Worm (Caenorhabditis elegans) whole organism, L4 larva: ENCODE data around the gene lmtr-3.

Experiments
- F37D6.2 ChIP-seq: sonication (generic microtip); optimal IDR thresholded peaks from 2 replicates; lab custom pipeline; 2016; ENCODE audit warnings: mild to moderate bottlenecking, missing genetic modification characterization, missing compliant biosample characterization
- R02D3.7 ChIP-seq: fragments of 150-350 bp; sonication (generic microtip); optimal IDR thresholded peaks from 3 replicates; lab custom pipeline; 2014; ENCODE audit warnings: missing biosample characterization, missing genetic modification characterization
- T20F7.1 ChIP-seq: fragments of 200-800 bp; sonication (Bioruptor generic); optimal IDR thresholded peaks from 2 replicates; lab custom pipeline; 2018; ENCODE audit warnings: mild to moderate bottlenecking, missing genetic modification characterization, missing compliant biosample characterization
- T26A8.4 ChIP-seq: fragments of 200-800 bp; sonication (Bioruptor generic); IDR thresholded peaks from 2 replicates; pipeline ENCODE4 v1.3.6; 2022; ENCODE audit warnings: missing genetic modification characterization, missing compliant biosample characterization
- Y105C5A.15 ChIP-seq: fragments of 200-800 bp; sonication (Bioruptor generic); IDR thresholded peaks from 2 replicates; pipeline ENCODE4 v1.3.6; 2022; ENCODE audit warnings: missing genetic modification characterization, missing compliant biosample characterization
- Y48G9A.11 ChIP-seq: fragments of 200-800 bp; sonication (Bioruptor generic); IDR thresholded peaks from 2 replicates; pipeline ENCODE4 v1.3.6; 2022; ENCODE audit warnings: missing genetic modification reagents, missing genetic modification characterization, missing compliant biosample characterization
- Y75B8A.6 ChIP-seq: fragments of 200-800 bp; sonication (Bioruptor generic); IDR thresholded peaks from 2 replicates; pipeline ENCODE4 v1.3.6; 2022; ENCODE audit warnings: missing genetic modification reagents, missing genetic modification characterization, missing compliant biosample characterization
- aha-1 ChIP-seq: fragments of 150-350 bp; peaks from one replicate; lab custom pipeline; 2014; ENCODE audit warnings: missing biosample characterization, missing genetic modification characterization
- aly-2 ChIP-seq: sonication (generic microtip); optimal IDR thresholded peaks from 2 replicates; lab custom pipeline; 2018; ENCODE audit warnings: missing biosample characterization, missing genetic modification characterization
- ama-1 ChIP-seq: fragments of 150-350 bp; optimal IDR thresholded peaks from 2 replicates; lab custom pipeline; 2014; ENCODE audit warnings: inconsistent platforms, mixed read lengths
- ceh-20 ChIP-seq: fragments of 200-800 bp; sonication (Bioruptor generic); IDR thresholded peaks from 2 replicates; pipeline ENCODE4 v1.3.6; 2022; ENCODE audit warnings: missing genetic modification reagents, missing genetic modification characterization, missing compliant biosample characterization
- ceh-32 ChIP-seq: sonication (generic microtip); optimal IDR thresholded peaks from 2 replicates; lab custom pipeline; 2016; ENCODE audit warnings: mild to moderate bottlenecking, missing genetic modification characterization, missing compliant biosample characterization; ENCODE audit not compliant: poor library complexity
- ces-1 ChIP-seq: fragments of 150-350 bp; sonication (generic microtip); optimal IDR thresholded peaks from 4 replicates; lab custom pipeline; 2014; ENCODE audit warnings: missing biosample characterization, missing genetic modification reagents, missing genetic modification characterization
- cey-2 ChIP-seq: sonication (generic microtip); optimal IDR thresholded peaks from 3 replicates; lab custom pipeline; 2017; ENCODE audit warnings: missing genetic modification characterization, mild to moderate bottlenecking, missing compliant biosample characterization, antibody characterized with exemption, borderline replicate concordance; ENCODE audit not compliant: insufficient read depth
- ctbp-1 ChIP-seq: fragments of 200-800 bp; sonication (Bioruptor generic); IDR thresholded peaks from 2 replicates; pipeline ENCODE4 v1.3.6; 2022; ENCODE audit warnings: missing genetic modification reagents, missing genetic modification characterization, missing compliant biosample characterization
- daf-12 ChIP-seq: fragments of 150-350 bp; optimal IDR thresholded peaks from 2 replicates; lab custom pipeline; 2014; ENCODE audit warnings: missing biosample characterization, missing genetic modification reagents, missing genetic modification characterization
- daf-19 ChIP-seq: fragments of 200-800 bp; sonication (Bioruptor generic); conservative IDR thresholded peaks from 2 replicates; pipeline ENCODE4 v1.3.6; 2022; ENCODE audit warnings: missing genetic modification characterization, missing compliant biosample characterization
- daf-8 ChIP-seq: fragments of 200-800 bp; sonication (Bioruptor generic); IDR thresholded peaks from 2 replicates; pipeline ENCODE4 v1.3.6; 2022; ENCODE audit warnings: missing genetic modification characterization, missing compliant biosample characterization
- dmd-6 ChIP-seq: fragments of 200-800 bp; sonication (Bioruptor generic); IDR thresholded peaks from 2 replicates; pipeline ENCODE4 v1.3.6; 2022; ENCODE audit warnings: missing genetic modification reagents, missing genetic modification characterization, missing compliant biosample characterization
- dmd-8 ChIP-seq: fragments of 200-800 bp; sonication (Bioruptor generic); IDR thresholded peaks from 2 replicates; pipeline ENCODE4 v1.3.6; 2022; ENCODE audit warnings: missing genetic modification characterization, missing compliant biosample characterization
- duxl-1 ChIP-seq: sonication (generic microtip); optimal IDR thresholded peaks from 2 replicates; lab custom pipeline; 2016; ENCODE audit warnings: mild to moderate bottlenecking, missing genetic modification characterization, moderate library complexity, missing compliant biosample characterization; ENCODE audit not compliant: poor library complexity
- egl-43 ChIP-seq: fragments of 200-800 bp; sonication (Bioruptor generic); IDR thresholded peaks from 2 replicates; pipeline ENCODE4 v1.3.6; 2022; ENCODE audit warnings: missing genetic modification reagents, missing genetic modification characterization, missing compliant biosample characterization
- hlh-11 ChIP-seq: fragments of 200-800 bp; sonication (Bioruptor generic); optimal IDR thresholded peaks from 2 replicates; lab custom pipeline; 2018; ENCODE audit warnings: mild to moderate bottlenecking, missing genetic modification characterization, missing compliant biosample characterization
- hlh-30 ChIP-seq: sonication (generic microtip); optimal IDR thresholded peaks from 2 replicates; lab custom pipeline; 2017; ENCODE audit warnings: antibody characterized with exemption, mild to moderate bottlenecking, missing genetic modification characterization, missing compliant biosample characterization; ENCODE audit not compliant: insufficient read depth
- hmg-1.1 ChIP-seq: fragments of 200-800 bp; sonication (Bioruptor generic); IDR thresholded peaks from 2 replicates; pipeline ENCODE4 v1.3.6; 2022; ENCODE audit warnings: missing genetic modification reagents, missing genetic modification characterization, missing compliant biosample characterization
- lin-15B ChIP-seq: fragments of 150-350 bp; sonication (generic microtip); optimal IDR thresholded peaks from 3 replicates; lab custom pipeline; 2014; ENCODE audit warnings: missing biosample characterization, missing genetic modification characterization
- madf-5 ChIP-seq, 2 experiments: fragments of 200-800 bp; sonication (Bioruptor generic); IDR thresholded peaks; 2 replicates each; pipeline ENCODE4 v1.3.6; 2022; ENCODE audit warnings: missing compliant biosample characterization in 2 of 2, missing genetic modification characterization in 2 of 2
- mdl-1 ChIP-seq, 2 experiments: fragments of 150-350 bp in 1 of 2; sonication (generic microtip) in 1 of 2; optimal IDR thresholded peaks; 2 replicates each; lab custom pipeline; 2014 to 2017; ENCODE audit warnings: missing biosample characterization in 2 of 2, missing genetic modification characterization in 2 of 2
- mdt-29 ChIP-seq: fragments of 200-800 bp; sonication (Bioruptor generic); IDR thresholded peaks from 2 replicates; pipeline ENCODE4 v1.3.6; 2022; ENCODE audit warnings: missing genetic modification reagents, missing genetic modification characterization, missing compliant biosample characterization
- mep-1 ChIP-seq: fragments of 150-350 bp; sonication (generic microtip); optimal IDR thresholded peaks from 3 replicates; lab custom pipeline; 2014; ENCODE audit warnings: missing biosample characterization, missing genetic modification characterization
- mxl-2 ChIP-seq: fragments of 200-800 bp; sonication (Bioruptor generic); conservative IDR thresholded peaks from 2 replicates; pipeline ENCODE4 v1.3.6; 2022; ENCODE audit warnings: missing genetic modification reagents, missing genetic modification characterization, missing compliant biosample characterization
- mxl-3 ChIP-seq: fragments of 200-800 bp; sonication (Bioruptor generic); optimal IDR thresholded peaks from 2 replicates; lab custom pipeline; 2018; ENCODE audit warnings: mild to moderate bottlenecking, missing genetic modification characterization, missing compliant biosample characterization
- nhr-111 ChIP-seq: fragments of 200-800 bp; sonication (Bioruptor generic); optimal IDR thresholded peaks from 2 replicates; lab custom pipeline; 2018; ENCODE audit warnings: mild to moderate bottlenecking, missing genetic modification characterization, missing compliant biosample characterization
- nhr-28 ChIP-seq: fragments of 150-350 bp; optimal IDR thresholded peaks from 2 replicates; lab custom pipeline; 2014; ENCODE audit warnings: missing biosample characterization, missing genetic modification characterization
- nhr-41 ChIP-seq: fragments of 200-800 bp; sonication (Bioruptor generic); IDR thresholded peaks from 2 replicates; pipeline ENCODE4 v1.3.6; 2022; ENCODE audit warnings: missing genetic modification reagents, missing genetic modification characterization, missing compliant biosample characterization
- nhr-48 ChIP-seq: sonication (generic microtip); optimal IDR thresholded peaks from 2 replicates; lab custom pipeline; 2016; ENCODE audit warnings: mild to moderate bottlenecking, missing genetic modification characterization, missing compliant biosample characterization
- nhr-6 ChIP-seq: fragments of 150-350 bp; optimal IDR thresholded peaks from 2 replicates; lab custom pipeline; 2014; ENCODE audit warnings: missing biosample characterization, missing genetic modification characterization
- php-3 ChIP-seq: fragments of 200-800 bp; sonication (Bioruptor generic); IDR thresholded peaks from 2 replicates; pipeline ENCODE4 v1.3.6; 2022; ENCODE audit warnings: missing genetic modification reagents, missing genetic modification characterization, missing compliant biosample characterization
- pqm-1 ChIP-seq: sonication (generic microtip); optimal IDR thresholded peaks from 2 replicates; lab custom pipeline; 2017; ENCODE audit warnings: missing biosample characterization, missing genetic modification characterization
- set-16 ChIP-seq: fragments of 200-800 bp; sonication (Bioruptor generic); IDR thresholded peaks from 2 replicates; pipeline ENCODE4 v1.3.6; 2022; ENCODE audit warnings: missing genetic modification reagents, missing genetic modification characterization, missing compliant biosample characterization
- spr-1 ChIP-seq: sonication (generic microtip); optimal IDR thresholded peaks from 2 replicates; lab custom pipeline; 2016; ENCODE audit warnings: mild to moderate bottlenecking, missing genetic modification characterization, missing compliant biosample characterization
- tra-1 ChIP-seq: fragments of 200-800 bp; sonication (Bioruptor generic); IDR thresholded peaks from 2 replicates; pipeline ENCODE4 v1.3.6; 2022; ENCODE audit warnings: missing genetic modification reagents, missing genetic modification characterization, missing compliant biosample characterization
- zag-1 ChIP-seq: fragments of 150-350 bp; optimal IDR thresholded peaks from 2 replicates; lab custom pipeline; 2014; ENCODE audit warnings: missing biosample characterization, missing genetic modification characterization

Gene lmtr-3

DNA sequence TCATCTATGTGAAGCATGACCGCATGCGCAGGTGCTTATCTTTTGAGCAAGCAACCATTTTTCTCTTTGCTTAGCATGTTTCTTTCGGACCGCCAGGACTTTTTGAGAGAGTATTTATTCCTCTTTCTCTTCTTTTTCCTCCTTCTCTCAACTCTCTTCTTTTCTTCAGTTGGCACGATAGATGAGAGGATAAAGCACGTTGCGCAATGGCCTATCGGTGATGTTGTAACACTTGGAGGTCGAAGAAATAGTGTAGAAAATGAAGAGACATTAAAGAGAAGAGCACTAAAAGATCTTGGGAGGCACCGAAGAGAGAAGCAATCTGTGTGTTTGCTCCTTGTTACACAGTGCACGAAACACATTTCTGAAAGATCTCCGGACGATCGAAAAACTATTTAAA, 40.3 kb upstream of the lmtr-3 start (continued):
- TF ChIP-seq ceh-32 (tag; lab: Kevin White, UChicago) (no peak), mdt-29 (GFP tag; lab: Robert Waterston, UW) (no peak), daf-8 (no peak), daf-12 (tag; lab: Kevin White, UChicago) (no peak), mxl-3 (GFP tag; lab: Kevin White, UChicago) (peak; percentile 55), nhr-111 (no peak), ces-1 (GFP tag; lab: Kevin White, UChicago) (no peak), nhr-6 (no peak), nhr-41 (GFP tag; lab: Robert Waterston, UW) (no peak), duxl-1 (tag; lab: Kevin White, UChicago) (no peak), mep-1 (tag; lab: Kevin White, UChicago) (no peak), Y75B8A.6 (GFP tag; lab: Robert Waterston, UW) (no peak), ama-1 (lab: Kevin White, UChicago) (no peak), hlh-11 (tag; lab: Kevin White, UChicago) (peak; percentile 43), Y48G9A.11 (GFP tag; lab: Robert Waterston, UW) (no peak), zag-1 (no peak), daf-19 (no peak), hlh-30 (tag; lab: Kevin White, UChicago) (peak; percentile 33), F37D6.2 (tag; lab: Kevin White, UChicago) (no peak), ctbp-1 (no peak), nhr-28 (tag; lab: Kevin White, UChicago) (no peak), R02D3.7 (tag; lab: Kevin White, UChicago) (no peak)

ce11 chrV:11087119-11087518, 36.9 kb upstream of the lmtr-3 start:
- TF ChIP-seq hmg-1.1 (GFP tag; lab: Robert Waterston, UW) (no peak), dmd-8 (GFP tag; lab: Robert Waterston, UW) (no peak), php-3 (GFP tag; lab: Robert Waterston, UW) (peak; percentile 33; the same call in 1 of the 2 replicates), egl-43 (GFP tag; lab: Robert Waterston, UW) (no peak), T26A8.4 (GFP tag; lab: Robert Waterston, UW) (no peak), mdl-1 (tag; optimal IDR thresholded peaks at IDR 0.05; lab: Kevin White, UChicago) (peak in 1 of 2 experiments; percentile 15), aly-2 (no peak), T20F7.1 (GFP tag; lab: Kevin White, UChicago) (peak; percentile 25), ceh-20 (GFP tag; lab: Robert Waterston, UW) (peak; percentile 64; the same call in 1 of the 2 replicates), set-16 (GFP tag; lab: Robert Waterston, UW) (no peak), cey-2 (peak; percentile 73), lin-15B (no peak), ama-1 (lab: Kevin White, UChicago) (no peak), spr-1 (no peak), dmd-6 (GFP tag; lab: Robert Waterston, UW) (peak; percentile 58), nhr-28 (tag; lab: Kevin White, UChicago) (peak; percentile 61), hlh-30 (tag; lab: Kevin White, UChicago) (peak; percentile 4), mxl-2 (GFP tag; lab: Robert Waterston, UW) (no peak), madf-5 (GFP tag; IDR thresholded peaks at IDR 0.05; lab: Robert Waterston, UW) (no peak), tra-1 (GFP tag; lab: Robert Waterston, UW) (peak; percentile 74), pqm-1 (tag; lab: Kevin White, UChicago) (peak; percentile 54), aha-1 (peak; percentile 55), hlh-11 (tag; lab: Kevin White, UChicago) (peak; percentile 36), Y105C5A.15 (GFP tag; lab: Robert Waterston, UW) (no peak), nhr-48 (tag; lab: Kevin White, UChicago) (peak; percentile 0)
